Fruit fly (Drosophila melanogaster) Kc167 (cell line): ENCODE results near the gene CG9222.

Experiments used
- Myc ChIP-seq: fragments of >200 bp; optimal IDR thresholded peaks from 2 replicates; lab custom pipeline; 2017; ENCODE audit warnings: missing external identifiers
- Sin3A ChIP-seq: fragments of >200 bp; optimal IDR thresholded peaks from 2 replicates; lab custom pipeline; 2018; ENCODE audit warnings: missing external identifiers
- h ChIP-seq: fragments of >200 bp; optimal IDR thresholded peaks from 3 replicates; lab custom pipeline; 2018; ENCODE audit warnings: missing external identifiers
- insv ChIP-seq: fragments of >200 bp; optimal IDR thresholded peaks from 3 replicates; lab custom pipeline; 2018; ENCODE audit warnings: missing external identifiers
- psq ChIP-seq: fragments of >200 bp; optimal IDR thresholded peaks from 2 replicates; lab custom pipeline; 2017; ENCODE audit warnings: missing external identifiers
- ttk ChIP-seq: sonication (Bioruptor generic); optimal IDR thresholded peaks from 2 replicates; lab custom pipeline; 2017; ENCODE audit warnings: missing external identifiers

Gene CG9222

dm6 chr2L:6151669-6152068, 20.8 kb downstream of the CG9222 start, which contains the start of gene Muc26B:
Gene Muc26B (plus strand): TSS chr2L:6151969.
- TF ChIP-seq psq (lab: Kevin White, UChicago) (no peak), ttk (no peak), insv (lab: Kevin White, UChicago) (no peak), Sin3A (no peak), Myc (lab: Kevin White, UChicago) (no peak), h (lab: Kevin White, UChicago) (no peak)

dm6 chr2L:6155041-6155440, 24.2 kb downstream of the CG9222 start, which contains the start of gene CG31639:
Gene CG31639 (minus strand): TSS chr2L:6155141.
- TF ChIP-seq psq (lab: Kevin White, UChicago) = no peak

- TF ChIP-seq h (lab: Kevin White, UChicago) (no peak), psq (lab: Kevin White, UChicago) (no peak), Sin3A (no peak), ttk (no peak), insv (lab: Kevin White, UChicago) (no peak), Myc (lab: Kevin White, UChicago) (no peak)
Observed at dm6 chr2L:6160100-6160499, 29.3 kb downstream of the CG9222 start, which contains the start of gene CG13989. Gene CG13989 (plus strand): TSS chr2L:6160400.

- no peak for TF ChIP-seq psq (lab: Kevin White, UChicago)
- TF ChIP-seq Myc (lab: Kevin White, UChicago) = no peak
- TF ChIP-seq Sin3A = no peak
- no peak for TF ChIP-seq insv (lab: Kevin White, UChicago)
- no peak for TF ChIP-seq h (lab: Kevin White, UChicago)
- no peak for TF ChIP-seq ttk
Observed at dm6 chr2L:6165686-6166085, 34.9 kb downstream of the CG9222 start.

- TF ChIP-seq h (lab: Kevin White, UChicago) (no peak), Myc (lab: Kevin White, UChicago) (no peak), ttk (no peak), insv (lab: Kevin White, UChicago) (no peak)
Observed at dm6 chr2L:6169119-6169518, 38.3 kb downstream of the CG9222 start.

dm6 chr2L:6171166-6171565, 40.3 kb downstream of the CG9222 start:
- no peak for TF ChIP-seq insv (lab: Kevin White, UChicago)
- no peak for TF ChIP-seq Myc (lab: Kevin White, UChicago)
- no peak for TF ChIP-seq ttk

- TF ChIP-seq Sin3A = no peak
- TF ChIP-seq ttk = no peak
- TF ChIP-seq h (lab: Kevin White, UChicago) = no peak
- TF ChIP-seq psq (lab: Kevin White, UChicago) = no peak
- no peak for TF ChIP-seq Myc (lab: Kevin White, UChicago)
Observed at dm6 chr2L:6172996-6173395, 42.2 kb downstream of the CG9222 start.

dm6 chr2L:6176408-6176807, 45.6 kb downstream of the CG9222 start:
- TF ChIP-seq psq (lab: Kevin White, UChicago) = no peak
- TF ChIP-seq Sin3A = no peak
- no peak for TF ChIP-seq Myc (lab: Kevin White, UChicago)
- TF ChIP-seq insv (lab: Kevin White, UChicago) = no peak
- TF ChIP-seq ttk = no peak
- no peak for TF ChIP-seq h (lab: Kevin White, UChicago)

- no peak for TF ChIP-seq psq (lab: Kevin White, UChicago)
- TF ChIP-seq insv (lab: Kevin White, UChicago) = no peak
- TF ChIP-seq h (lab: Kevin White, UChicago) = no peak
- no peak for TF ChIP-seq ttk
- no peak for TF ChIP-seq Myc (lab: Kevin White, UChicago)
- TF ChIP-seq Sin3A = no peak
Observed at dm6 chr2L:6177141-6177540, 46.3 kb downstream of the CG9222 start.

- TF ChIP-seq Sin3A (no peak), psq (lab: Kevin White, UChicago) (no peak)
Observed at dm6 chr2L:6178118-6178739, 47.4 kb downstream of the CG9222 start.

- TF ChIP-seq insv (lab: Kevin White, UChicago) = no peak
- no peak for TF ChIP-seq Myc (lab: Kevin White, UChicago)
- TF ChIP-seq h (lab: Kevin White, UChicago) = no peak
- TF ChIP-seq Sin3A = no peak
- no peak for TF ChIP-seq ttk
- no peak for TF ChIP-seq psq (lab: Kevin White, UChicago)
Observed at dm6 chr2L:6178740-6179633, 48.2 kb downstream of the CG9222 start, which contains the start of gene smal. Gene smal (plus strand): TSS chr2L:6179133.

- TF ChIP-seq Myc (lab: Kevin White, UChicago) (no peak), Sin3A (no peak), psq (lab: Kevin White, UChicago) (no peak), insv (lab: Kevin White, UChicago) (no peak), h (lab: Kevin White, UChicago) (no peak), ttk (no peak)
Observed at dm6 chr2L:6179990-6180389, 49.2 kb downstream of the CG9222 start.
